Fruit fly (Drosophila melanogaster): ENCODE measurements around the gene RpL9.

The RpL9 gene

dm6 chr2L:10965962-10966361 is 38.0 kb downstream of the RpL9 start:
- TF ChIP-seq slp2 (GFP tag; optimal IDR thresholded peaks at IDR 0.05) (no peak), CG8944 (GFP tag; optimal IDR thresholded peaks at IDR 0.05) (no peak), sens (GFP tag) (peak; percentile 68), Bgb (GFP tag; IDR thresholded peaks at IDR 0.05; ENCODE audit: partially characterized antibody) (0 out of 2 replicates have a peak, but pooled peaks have one; percentile 15), CG6654 (GFP tag; optimal IDR thresholded peaks at IDR 0.05) (no peak), CG4282 (GFP tag; optimal IDR thresholded peaks at IDR 0.05) (no peak), Med (GFP tag) (peak; percentile 58), CG1832 (GFP tag; optimal IDR thresholded peaks at IDR 0.05) (no peak), HLH4C (GFP tag; IDR thresholded peaks at IDR 0.05; ENCODE audit: partially characterized antibody) (0 out of 3 replicates have a peak, but pooled peaks have one; percentile 28)

DNA sequence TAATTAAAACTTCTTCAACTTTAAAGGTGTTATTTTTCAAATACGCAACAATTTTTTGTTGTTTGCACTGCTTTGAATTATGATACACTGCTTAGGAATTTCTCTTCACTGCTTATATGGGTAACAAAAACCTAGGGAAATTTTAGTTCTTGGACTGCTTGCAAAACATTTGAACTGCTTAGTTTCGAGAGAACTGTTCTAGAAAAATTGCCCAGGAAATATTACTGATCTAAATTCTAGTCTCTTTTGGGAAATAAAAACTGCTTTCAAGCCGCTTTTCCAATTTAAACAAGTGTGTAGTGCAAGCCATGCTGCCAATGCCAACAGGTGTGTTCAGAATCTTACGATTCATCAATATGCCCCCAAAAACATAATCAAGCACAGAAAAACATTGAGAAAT is 39.5 kb downstream of the RpL9 start:
- TF ChIP-seq HmgD (GFP tag; optimal IDR thresholded peaks at IDR 0.05) = peak; percentile 52
- peak; percentile 16 for TF ChIP-seq Fer3 (tag; optimal IDR thresholded peaks at IDR 0.05)
- peak; percentile 83 for TF ChIP-seq YL-1 (GFP tag; optimal IDR thresholded peaks at IDR 0.05)
- TF ChIP-seq sd (tag; optimal IDR thresholded peaks at IDR 0.05) = peak; percentile 92
- peak; percentile 38 for TF ChIP-seq CG33213 (GFP tag; optimal IDR thresholded peaks at IDR 0.05)
- TF ChIP-seq CoRest (tag; optimal IDR thresholded peaks at IDR 0.05) = peak; percentile 61
- TF ChIP-seq CG17912 (GFP tag; optimal IDR thresholded peaks at IDR 0.05) = peak; percentile 31
- no peak for TF ChIP-seq CG2116 (GFP tag; optimal IDR thresholded peaks at IDR 0.05)
- no peak for TF ChIP-seq CG11696 (GFP tag; IDR thresholded peaks at IDR 0.05)
- TF ChIP-seq Myb (GFP tag; optimal IDR thresholded peaks at IDR 0.05) = peak; percentile 54
- TF ChIP-seq Med (GFP tag) = peak; percentile 57
- no peak for TF ChIP-seq CG5953 (GFP tag; IDR thresholded peaks at IDR 0.05)
- TF ChIP-seq CG33557 (GFP tag; optimal IDR thresholded peaks at IDR 0.05) = peak; percentile 56
- TF ChIP-seq MBD-R2 (GFP tag; IDR thresholded peaks at IDR 0.05) = peak; percentile 36; the same call in 1 of the 2 replicates
- TF ChIP-seq Sry-β (GFP tag; optimal IDR thresholded peaks at IDR 0.05) = no peak
- 0 out of 2 replicates have a peak, but pooled peaks have one; percentile 28 for TF ChIP-seq CG31441 (GFP tag; IDR thresholded peaks at IDR 0.05)
- TF ChIP-seq emc (GFP tag; optimal IDR thresholded peaks at IDR 0.05) = no peak
- no peak for TF ChIP-seq CG32767 (GFP tag; IDR thresholded peaks at IDR 0.05)
- no peak for TF ChIP-seq lov (optimal IDR thresholded peaks at IDR 0.05)
- TF ChIP-seq lov (GFP tag; IDR thresholded peaks at IDR 0.05) = 0 out of 3 replicates have a peak, but pooled peaks have one; percentile 49
- TF ChIP-seq CG12659 (GFP tag; optimal IDR thresholded peaks at IDR 0.05) = peak; percentile 42
- TF ChIP-seq CG10147 (GFP tag; optimal IDR thresholded peaks at IDR 0.05) = no peak
- TF ChIP-seq Chrac-16 (GFP tag; optimal IDR thresholded peaks at IDR 0.05) = no peak
- peak; percentile 1 for TF ChIP-seq Ssrp (tag; optimal IDR thresholded peaks at IDR 0.05)
- peak; percentile 52 for TF ChIP-seq CG1603 (tag; optimal IDR thresholded peaks at IDR 0.05)
- TF ChIP-seq gsb-n (tag; optimal IDR thresholded peaks at IDR 0.05) = peak; percentile 29
- TF ChIP-seq scrt (GFP tag; optimal IDR thresholded peaks at IDR 0.05) = peak; percentile 75
- TF ChIP-seq CG2199 (GFP tag; IDR thresholded peaks at IDR 0.05) = peak; percentile 62; the same call in 1 of the 3 replicates
- TF ChIP-seq slou (GFP tag; optimal IDR thresholded peaks at IDR 0.05) = no peak
- peak in 1 of 3 experiments; percentile 21 for TF ChIP-seq lola (GFP tag; optimal IDR thresholded peaks at IDR 0.05)
- no peak for TF ChIP-seq pum (GFP tag; optimal IDR thresholded peaks at IDR 0.05)
- 0 out of 2 replicates have a peak, but pooled peaks have one; percentile 18 for TF ChIP-seq onecut (GFP tag; IDR thresholded peaks at IDR 0.05)
- peak; percentile 8 for TF ChIP-seq kni (GFP tag; optimal IDR thresholded peaks at IDR 0.05)
- TF ChIP-seq Bdp1 (GFP tag; optimal IDR thresholded peaks at IDR 0.05) = peak; percentile 14
- peak; percentile 88 for TF ChIP-seq Ets97D (GFP tag; optimal IDR thresholded peaks at IDR 0.05)
- TF ChIP-seq fd96Cb (tag; optimal IDR thresholded peaks at IDR 0.05) = no peak
- TF ChIP-seq CG8290 (GFP tag; optimal IDR thresholded peaks at IDR 0.05) = peak; percentile 68
- TF ChIP-seq CG8290 (tag; optimal IDR thresholded peaks at IDR 0.05) = peak; percentile 64 to 83
- 0 out of 2 replicates have a peak, but pooled peaks have one; percentile 8 for TF ChIP-seq bbx (GFP tag; IDR thresholded peaks at IDR 0.05; ENCODE audit: partially characterized antibody)
- 0 out of 3 replicates have a peak, but pooled peaks have one; percentile 21 for TF ChIP-seq ase (GFP tag; IDR thresholded peaks at IDR 0.05)
- peak; percentile 14 for TF ChIP-seq CG15696 (tag; optimal IDR thresholded peaks at IDR 0.05)
- peak; percentile 75 for TF ChIP-seq CTCF (GFP tag; optimal IDR thresholded peaks at IDR 0.05)

Measured in whole organism, embryonic.